Fruit fly (Drosophila melanogaster): ENCODE results near the gene CG5787.

Gene CG5787

dm6 chr2L:12678286-12678685 is 34.5 kb downstream of the CG5787 start:
- TF ChIP-seq psq (optimal IDR thresholded peaks at IDR 0.05) (no peak), EcR (GFP tag; optimal IDR thresholded peaks at IDR 0.05) (no peak), usp (GFP tag; optimal IDR thresholded peaks at IDR 0.05) (no peak), CG8478 (optimal IDR thresholded peaks at IDR 0.05) (no peak), pan (optimal IDR thresholded peaks at IDR 0.05) (no peak), Dll (optimal IDR thresholded peaks at IDR 0.05) (no peak)

- TF ChIP-seq psq (optimal IDR thresholded peaks at IDR 0.05) (no peak), pan (optimal IDR thresholded peaks at IDR 0.05) (no peak), Dll (optimal IDR thresholded peaks at IDR 0.05) (no peak), EcR (GFP tag; optimal IDR thresholded peaks at IDR 0.05) (no peak), CG8478 (optimal IDR thresholded peaks at IDR 0.05) (no peak), usp (GFP tag; optimal IDR thresholded peaks at IDR 0.05) (no peak)
These were observed 38.4 kb downstream of the CG5787 start for dm6 chr2L:12674365-12674764.

dm6 chr2L:12672296-12672695 is 40.5 kb downstream of the CG5787 start:
- TF ChIP-seq CG8478 (optimal IDR thresholded peaks at IDR 0.05) (no peak), Dll (optimal IDR thresholded peaks at IDR 0.05) (no peak), EcR (GFP tag; optimal IDR thresholded peaks at IDR 0.05) (no peak), psq (optimal IDR thresholded peaks at IDR 0.05) (no peak), usp (GFP tag; optimal IDR thresholded peaks at IDR 0.05) (no peak)

dm6 chr2L:12669614-12670013 is 43.1 kb downstream of the CG5787 start, which contains the start of gene Nepl7:
Nepl7 (minus strand) TSS chr2L:12669714.
- no peak for TF ChIP-seq CG8478 (optimal IDR thresholded peaks at IDR 0.05)
- TF ChIP-seq usp (GFP tag; optimal IDR thresholded peaks at IDR 0.05) = no peak
- no peak for TF ChIP-seq psq (optimal IDR thresholded peaks at IDR 0.05)
- TF ChIP-seq EcR (GFP tag; optimal IDR thresholded peaks at IDR 0.05) = no peak
- no peak for TF ChIP-seq Dll (optimal IDR thresholded peaks at IDR 0.05)

dm6 chr2L:12666002-12666576 is 46.7 kb downstream of the CG5787 start:
- TF ChIP-seq pan (optimal IDR thresholded peaks at IDR 0.05) (no peak), Dll (optimal IDR thresholded peaks at IDR 0.05) (no peak), CG8478 (optimal IDR thresholded peaks at IDR 0.05) (no peak), usp (GFP tag; optimal IDR thresholded peaks at IDR 0.05) (no peak), EcR (GFP tag; optimal IDR thresholded peaks at IDR 0.05) (no peak), psq (optimal IDR thresholded peaks at IDR 0.05) (no peak)

All from whole organism.